Fruit fly (Drosophila melanogaster): Measurements from ENCODE around the gene Vha55.

dm6 chr3R:12666206-12666834 is 38.7 kb upstream of the Vha55 start:
- TF ChIP-seq CTCF (optimal IDR thresholded peaks at IDR 0.05) (no peak), CG8478 (optimal IDR thresholded peaks at IDR 0.05) (no peak)

Data from S2 (cell line).